Worm (Caenorhabditis elegans): ENCODE data around the gene M57.1.

DNA sequence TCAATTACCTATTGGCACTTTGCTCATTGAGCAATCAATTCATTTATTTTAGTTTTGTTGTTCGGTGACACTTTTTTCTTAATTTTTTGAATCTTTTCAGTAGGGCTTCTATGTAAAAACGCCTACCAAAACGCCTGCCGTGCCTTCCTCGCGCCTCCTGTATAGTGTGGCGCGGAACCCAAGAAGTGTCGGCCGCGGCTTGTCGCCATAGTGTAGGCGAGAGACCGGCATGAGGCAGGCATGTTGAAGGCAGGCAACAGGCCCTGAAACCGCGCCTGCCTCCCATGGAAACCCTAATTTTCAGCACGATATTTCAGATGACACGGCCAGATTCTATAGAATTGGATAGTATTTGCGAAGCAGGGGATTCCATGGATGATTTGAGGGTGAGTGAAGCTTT is 36.3 kb downstream of the M57.1 start, which contains the start of gene otpl-1:
- TF ChIP-seq lin-13 (GFP tag; optimal IDR thresholded peaks at IDR 0.05): no peak
- no peak for TF ChIP-seq ztf-11 (tag; optimal IDR thresholded peaks at IDR 0.05)
- TF ChIP-seq egl-13 (tag; optimal IDR thresholded peaks at IDR 0.05): no peak
- no peak for TF ChIP-seq nhr-47 (tag; optimal IDR thresholded peaks at IDR 0.05)
